Fruit fly (Drosophila melanogaster) whole organism, embryonic: ENCODE results near the gene Lsp1alpha.

Source experiments
- Abd-B ChIP-seq: fragments of 200-800 bp; sonication (Bioruptor generic); optimal IDR thresholded peaks from 2 replicates; lab custom pipeline; 2018; ENCODE audit warnings: missing biosample characterization, mild to moderate bottlenecking, missing genetic modification characterization, moderate library complexity
- B-H2 ChIP-seq: fragments of 200-800 bp; sonication (Bioruptor generic); optimal IDR thresholded peaks from 2 replicates; lab custom pipeline; 2018; ENCODE audit warnings: missing biosample characterization, mild to moderate bottlenecking, missing genetic modification characterization
- CG10543 ChIP-seq: fragments of 200-800 bp; sonication (Bioruptor generic); optimal IDR thresholded peaks from 3 replicates; lab custom pipeline; 2017; ENCODE audit warnings: missing biosample characterization, mild to moderate bottlenecking, missing genetic modification characterization, moderate library complexity
- CG10959 ChIP-seq: fragments of 200-800 bp; sonication (Bioruptor generic); IDR thresholded peaks from 2 replicates; pipeline ENCODE4 v1.3.6; 2022; ENCODE audit warnings: missing biosample characterization, missing genetic modification characterization
- CG11695 ChIP-seq: fragments of 200-800 bp; sonication (Bioruptor generic); IDR thresholded peaks from 3 replicates; pipeline ENCODE4 v1.3.6; 2022; ENCODE audit warnings: missing biosample characterization, missing genetic modification characterization
- CG11696 ChIP-seq: fragments of 200-800 bp; sonication (Bioruptor generic); IDR thresholded peaks from 2 replicates; pipeline ENCODE4 v1.3.6; 2022; ENCODE audit warnings: missing biosample characterization, missing genetic modification characterization
- CG13296 ChIP-seq: fragments of 200-800 bp; sonication (Bioruptor generic); optimal IDR thresholded peaks from 3 replicates; lab custom pipeline; 2018; ENCODE audit warnings: missing biosample characterization, mild to moderate bottlenecking, missing genetic modification characterization
- CG13424 ChIP-seq: fragments of 200-800 bp; sonication (Bioruptor generic); optimal IDR thresholded peaks from 2 replicates; lab custom pipeline; 2019; ENCODE audit warnings: missing biosample characterization, mild to moderate bottlenecking, missing genetic modification characterization, moderate library complexity
- CG1647 ChIP-seq: fragments of 200-800 bp; sonication (Bioruptor generic); optimal IDR thresholded peaks from 3 replicates; lab custom pipeline; 2016; ENCODE audit warnings: missing biosample characterization, missing genetic modification characterization
- CG3065 ChIP-seq: fragments of 200-800 bp; sonication (Bioruptor generic); optimal IDR thresholded peaks from 2 replicates; lab custom pipeline; 2016; ENCODE audit warnings: missing biosample characterization, missing genetic modification characterization
- CG33213 ChIP-seq: fragments of 200-800 bp; sonication (Bioruptor generic); optimal IDR thresholded peaks from 3 replicates; lab custom pipeline; 2016; ENCODE audit warnings: missing biosample characterization, missing genetic modification characterization
- CG4820 ChIP-seq: fragments of 200-800 bp; sonication (Bioruptor generic); optimal IDR thresholded peaks from 3 replicates; lab custom pipeline; 2016; ENCODE audit warnings: missing biosample characterization, missing genetic modification characterization
- CG7271 ChIP-seq: fragments of 200-800 bp; sonication (Bioruptor generic); optimal IDR thresholded peaks from 2 replicates; lab custom pipeline; 2018; ENCODE audit warnings: missing biosample characterization, mild to moderate bottlenecking, missing genetic modification characterization, moderate library complexity
- CG7372 ChIP-seq: fragments of 200-800 bp; sonication (Bioruptor generic); IDR thresholded peaks from 2 replicates; pipeline ENCODE4 v1.3.6; 2022; ENCODE audit warnings: missing biosample characterization, missing genetic modification characterization
- CG7987 ChIP-seq: fragments of 200-800 bp; sonication (Bioruptor generic); optimal IDR thresholded peaks from 2 replicates; lab custom pipeline; 2018; ENCODE audit warnings: missing biosample characterization, mild to moderate bottlenecking, missing genetic modification characterization, moderate library complexity
- Chrac-16 ChIP-seq: fragments of 200-800 bp; sonication (Bioruptor generic); optimal IDR thresholded peaks from 3 replicates; lab custom pipeline; 2016; ENCODE audit warnings: missing biosample characterization, missing genetic modification characterization
- Ets97D ChIP-seq: fragments of 200-800 bp; sonication (Bioruptor generic); optimal IDR thresholded peaks from 3 replicates; lab custom pipeline; 2016; ENCODE audit warnings: missing biosample characterization, missing genetic modification characterization
- H15 ChIP-seq: fragments of 200-800 bp; sonication (Bioruptor generic); IDR thresholded peaks from 3 replicates; pipeline ENCODE4 v1.3.6; 2022; ENCODE audit warnings: missing biosample characterization, missing genetic modification characterization
- Hmr ChIP-seq: fragments of 200-800 bp; sonication (Bioruptor generic); optimal IDR thresholded peaks from 3 replicates; lab custom pipeline; 2017; ENCODE audit warnings: mild to moderate bottlenecking, missing biosample characterization, missing genetic modification reagents, missing genetic modification characterization
- Hmx ChIP-seq: fragments of 200-800 bp; sonication (Bioruptor generic); optimal IDR thresholded peaks from 2 replicates; lab custom pipeline; 2016; ENCODE audit warnings: missing biosample characterization, missing genetic modification characterization
- MTF-1 ChIP-seq: fragments of 200-800 bp; sonication (Bioruptor generic); optimal IDR thresholded peaks from 2 replicates; lab custom pipeline; 2018; ENCODE audit warnings: missing biosample characterization, mild to moderate bottlenecking, missing genetic modification characterization, borderline replicate concordance
- Oaz ChIP-seq: fragments of 200-800 bp; sonication (Bioruptor generic); IDR thresholded peaks from 2 replicates; pipeline ENCODE4 v1.3.6; 2022; ENCODE audit warnings: missing biosample characterization, missing genetic modification characterization
- Optix ChIP-seq: fragments of 200-800 bp; sonication (Bioruptor generic); IDR thresholded peaks from 3 replicates; pipeline ENCODE4 v1.3.6; 2022; ENCODE audit warnings: missing biosample characterization, missing genetic modification characterization
- Ptx1 ChIP-seq: fragments of 200-800 bp; sonication (Bioruptor generic); IDR thresholded peaks from 2 replicates; pipeline ENCODE4 v1.3.6; 2022; ENCODE audit warnings: missing biosample characterization, missing genetic modification characterization
- Sin3A ChIP-seq: fragments of >200 bp; optimal IDR thresholded peaks from 2 replicates; lab custom pipeline; 2018
- TFAM ChIP-seq: fragments of 200-800 bp; sonication (Bioruptor generic); optimal IDR thresholded peaks from 2 replicates; lab custom pipeline; 2017; ENCODE audit warnings: missing biosample characterization, missing genetic modification characterization, inconsistent platforms
- Xrp1 ChIP-seq: fragments of 200-800 bp; sonication (Bioruptor generic); IDR thresholded peaks from 2 replicates; pipeline ENCODE4 v1.3.6; 2022; ENCODE audit warnings: missing biosample characterization, missing genetic modification characterization
- YL-1 ChIP-seq: fragments of 200-800 bp; sonication (Bioruptor generic); optimal IDR thresholded peaks from 3 replicates; lab custom pipeline; 2017; ENCODE audit warnings: missing biosample characterization, mild to moderate bottlenecking, missing genetic modification characterization
- al ChIP-seq: fragments of 200-800 bp; sonication (Bioruptor generic); IDR thresholded peaks from 2 replicates; pipeline ENCODE4 v1.3.6; 2022; ENCODE audit warnings: missing biosample characterization, missing genetic modification characterization
- btn ChIP-seq: fragments of 200-800 bp; sonication (Bioruptor generic); optimal IDR thresholded peaks from 2 replicates; lab custom pipeline; 2016; ENCODE audit warnings: missing biosample characterization, missing genetic modification characterization
- chinmo ChIP-seq: fragments of 200-800 bp; sonication (Bioruptor generic); IDR thresholded peaks from 4 replicates; pipeline ENCODE4 v1.3.6; 2022; ENCODE audit warnings: missing biosample characterization, missing genetic modification characterization; ENCODE audit not compliant: partially characterized antibody
- corto ChIP-seq: fragments of 200-800 bp; sonication (Bioruptor generic); optimal IDR thresholded peaks from 2 replicates; lab custom pipeline; 2016; ENCODE audit warnings: missing biosample characterization, mild to moderate bottlenecking, missing genetic modification characterization, moderate library complexity
- crol ChIP-seq: fragments of 200-800 bp; sonication (Bioruptor generic); IDR thresholded peaks from 2 replicates; pipeline ENCODE4 v1.3.6; 2022; ENCODE audit warnings: missing biosample characterization, missing genetic modification characterization
- dimm ChIP-seq: fragments of 200-800 bp; sonication (Bioruptor generic); IDR thresholded peaks from 2 replicates; pipeline ENCODE4 v1.3.6; 2022; ENCODE audit warnings: missing biosample characterization, missing genetic modification characterization
- dmrt11E ChIP-seq: fragments of 200-800 bp; sonication (Bioruptor generic); optimal IDR thresholded peaks from 3 replicates; lab custom pipeline; 2018; ENCODE audit warnings: missing biosample characterization, mild to moderate bottlenecking, missing genetic modification characterization, moderate library complexity
- esg ChIP-seq: fragments of 200-800 bp; sonication (Bioruptor generic); conservative IDR thresholded peaks from 2 replicates; pipeline ENCODE4 v1.3.6; 2022; ENCODE audit warnings: missing biosample characterization, missing genetic modification characterization
- fru ChIP-seq: fragments of >200 bp; optimal IDR thresholded peaks from 2 replicates; lab custom pipeline; 2017
- gsb-n ChIP-seq: fragments of 200-800 bp; sonication (Bioruptor generic); optimal IDR thresholded peaks from 3 replicates; lab custom pipeline; 2018; ENCODE audit warnings: missing biosample characterization, mild to moderate bottlenecking, missing genetic modification characterization
- ind ChIP-seq: fragments of 200-800 bp; sonication (Bioruptor generic); optimal IDR thresholded peaks from 3 replicates; lab custom pipeline; 2016; ENCODE audit warnings: missing biosample characterization, missing genetic modification characterization
- kni ChIP-seq: fragments of 200-800 bp; sonication (Bioruptor generic); optimal IDR thresholded peaks from 3 replicates; lab custom pipeline; 2017; ENCODE audit warnings: mild to moderate bottlenecking, missing biosample characterization, missing genetic modification reagents, missing genetic modification characterization
- lab ChIP-seq: fragments of 200-800 bp; sonication (Bioruptor generic); optimal IDR thresholded peaks from 3 replicates; lab custom pipeline; 2017; ENCODE audit warnings: missing biosample characterization, missing genetic modification characterization, mild to moderate bottlenecking, moderate library complexity, missing genetic modification reagents
- lbe ChIP-seq: fragments of 200-800 bp; sonication (Bioruptor generic); optimal IDR thresholded peaks from 2 replicates; lab custom pipeline; 2016; ENCODE audit warnings: missing biosample characterization, mild to moderate bottlenecking, missing genetic modification characterization
- lov ChIP-seq, 2 experiments: fragments of 200-800 bp in 1 of 2; fragments of >200 bp in 1 of 2; sonication (Bioruptor generic) in 1 of 2; IDR thresholded peaks in 1 of 2; optimal IDR thresholded peaks in 1 of 2; 2 replicates in 1 of 2; 3 replicates in 1 of 2; pipeline versions ENCODE4 v1.3.6 to Lab custom; 2017 to 2022; ENCODE audit warnings: missing biosample characterization in 1 of 2, missing genetic modification characterization in 1 of 2
- mirr ChIP-seq: fragments of 200-800 bp; sonication (Bioruptor generic); optimal IDR thresholded peaks from 3 replicates; lab custom pipeline; 2018; ENCODE audit warnings: missing biosample characterization, mild to moderate bottlenecking, missing genetic modification characterization
- nmo ChIP-seq: fragments of 200-800 bp; sonication (Bioruptor generic); optimal IDR thresholded peaks from 2 replicates; lab custom pipeline; 2018; ENCODE audit warnings: missing biosample characterization, mild to moderate bottlenecking, missing genetic modification characterization, moderate library complexity
- sens ChIP-seq: fragments of 200-800 bp; sonication (Bioruptor generic); peaks from one replicate; lab custom pipeline; 2016; ENCODE audit warnings: missing biosample characterization, missing genetic modification characterization
- sens-2 ChIP-seq: fragments of 200-800 bp; sonication (Bioruptor generic); IDR thresholded peaks from 2 replicates; pipeline ENCODE4 v1.3.6; 2022; ENCODE audit warnings: missing biosample characterization, missing genetic modification characterization
- shn ChIP-seq: fragments of 200-800 bp; sonication (Bioruptor generic); optimal IDR thresholded peaks from 3 replicates; lab custom pipeline; 2016; ENCODE audit warnings: missing biosample characterization, missing genetic modification characterization
- slou ChIP-seq: fragments of 200-800 bp; sonication (Bioruptor generic); optimal IDR thresholded peaks from 3 replicates; lab custom pipeline; 2016; ENCODE audit warnings: missing biosample characterization, missing genetic modification characterization
- so ChIP-seq: fragments of 200-800 bp; sonication (Bioruptor generic); IDR thresholded peaks from 3 replicates; pipeline ENCODE4 v1.3.6; 2022; ENCODE audit warnings: missing biosample characterization, missing genetic modification characterization
- trem ChIP-seq: fragments of 200-800 bp; optimal IDR thresholded peaks from 3 replicates; lab custom pipeline; 2019; ENCODE audit warnings: missing biosample characterization, mild to moderate bottlenecking, missing genetic modification characterization, moderate library complexity
- vfl ChIP-seq: fragments of 200-800 bp; sonication (Bioruptor generic); optimal IDR thresholded peaks from 2 replicates; lab custom pipeline; 2016; ENCODE audit warnings: missing biosample characterization, missing genetic modification characterization
- z ChIP-seq: fragments of 200-800 bp; sonication (Bioruptor generic); IDR thresholded peaks from 3 replicates; pipeline ENCODE4 v1.3.6; 2022; ENCODE audit warnings: missing biosample characterization, missing genetic modification characterization

Gene Lsp1alpha

dm6 chrX:12447874-12448273 is 42.2 kb upstream of the Lsp1alpha start (continued):
- TF ChIP-seq trem (tag; lab: Kevin White, UChicago) (no peak), Hmr (GFP tag; lab: Kevin White, UChicago) (no peak), al (GFP tag; lab: Robert Waterston, UW) (no peak), Abd-B (GFP tag; lab: Kevin White, UChicago) (no peak), CG10959 (GFP tag; lab: Robert Waterston, UW) (no peak), CG4820 (GFP tag; lab: Kevin White, UChicago) (peak; percentile 5), Sin3A (no peak), sens (GFP tag; lab: Kevin White, UChicago) (peak; percentile 77), CG3065 (GFP tag; lab: Kevin White, UChicago) (no peak), lab (no peak), CG7987 (GFP tag; lab: Kevin White, UChicago) (no peak), CG11696 (no peak), nmo (peak; percentile 17), mirr (GFP tag; lab: Kevin White, UChicago) (no peak), dmrt11E (tag; lab: Kevin White, UChicago) (no peak), lbe (GFP tag; lab: Kevin White, UChicago) (no peak), CG1647 (GFP tag; lab: Kevin White, UChicago) (no peak), z (no peak), btn (GFP tag; lab: Kevin White, UChicago) (no peak), Hmx (no peak), shn (no peak), CG10543 (GFP tag; lab: Kevin White, UChicago) (no peak), corto (GFP tag; lab: Kevin White, UChicago) (no peak), CG13296 (no peak), CG13424 (tag; lab: Kevin White, UChicago) (peak; percentile 7), CG33213 (no peak), B-H2 (GFP tag; lab: Kevin White, UChicago) (no peak), MTF-1 (GFP tag; lab: Kevin White, UChicago) (no peak)

- TF ChIP-seq Ets97D (GFP tag; lab: Kevin White, UChicago), result no peak
- no peak for TF ChIP-seq dimm (GFP tag; lab: Robert Waterston, UW)
- no peak for TF ChIP-seq Optix (GFP tag; lab: Robert Waterston, UW)
- TF ChIP-seq slou (GFP tag; lab: Kevin White, UChicago), result no peak
- TF ChIP-seq CG11695 (GFP tag; lab: Robert Waterston, UW), result 0 out of 3 replicates have a peak, but pooled peaks have one; percentile 46
- TF ChIP-seq CG10543 (GFP tag; lab: Kevin White, UChicago), result no peak
- no peak for TF ChIP-seq ind (GFP tag; lab: Kevin White, UChicago)
- no peak for TF ChIP-seq crol (GFP tag; lab: Robert Waterston, UW)
- peak; percentile 23; the same call in 1 of the 2 replicates for TF ChIP-seq Xrp1 (GFP tag; lab: Robert Waterston, UW)
- TF ChIP-seq gsb-n (tag; lab: Kevin White, UChicago), result peak; percentile 11
- no peak for TF ChIP-seq Oaz (GFP tag; lab: Robert Waterston, UW)
- no peak for TF ChIP-seq chinmo
- no peak for TF ChIP-seq H15
- no peak for TF ChIP-seq sens-2 (GFP tag; lab: Robert Waterston, UW)
- no peak for TF ChIP-seq Ptx1
- TF ChIP-seq YL-1 (GFP tag; lab: Kevin White, UChicago), result no peak
- TF ChIP-seq CG7271 (tag; lab: Kevin White, UChicago), result no peak
- TF ChIP-seq fru (lab: Kevin White, UChicago), result no peak
- no peak for TF ChIP-seq vfl (GFP tag; lab: Kevin White, UChicago)
- TF ChIP-seq Chrac-16, result no peak
- TF ChIP-seq so (GFP tag; lab: Robert Waterston, UW), result no peak
- TF ChIP-seq lov (optimal IDR thresholded peaks at IDR 0.05; lab: Kevin White, UChicago), result no peak
- TF ChIP-seq lov (GFP tag; IDR thresholded peaks at IDR 0.05; lab: Robert Waterston, UW), result no peak
- no peak for TF ChIP-seq Abd-B (GFP tag; lab: Kevin White, UChicago)
- TF ChIP-seq kni (GFP tag; lab: Kevin White, UChicago), result no peak
- TF ChIP-seq CG7372 (GFP tag; lab: Robert Waterston, UW), result no peak
- no peak for TF ChIP-seq TFAM (GFP tag; lab: Kevin White, UChicago)
- no peak for TF ChIP-seq esg
These were observed 36.4 kb upstream of the Lsp1alpha start for dm6 chrX:12453704-12454103.
